Worm (Caenorhabditis elegans) whole organism, L2 larva: Measurements from ENCODE around the gene F14D7.12.

Experiments
- C34F6.9 ChIP-seq: fragments of 150-350 bp; optimal IDR thresholded peaks from 2 replicates; lab custom pipeline; 2014; ENCODE audit warnings: missing biosample characterization, missing genetic modification characterization
- R02D3.7 ChIP-seq: fragments of 150-350 bp; optimal IDR thresholded peaks from 2 replicates; lab custom pipeline; 2014; ENCODE audit warnings: missing biosample characterization, missing genetic modification characterization
- Y55F3AM.14 ChIP-seq: fragments of 200-800 bp; sonication (Bioruptor generic); optimal IDR thresholded peaks from 2 replicates; lab custom pipeline; 2018; ENCODE audit warnings: mild to moderate bottlenecking, missing genetic modification characterization, missing compliant biosample characterization
- ZK546.5 ChIP-seq: sonication (generic microtip); optimal IDR thresholded peaks from 2 replicates; lab custom pipeline; 2017; ENCODE audit warnings: missing biosample characterization, missing genetic modification characterization
- alr-1 ChIP-seq: fragments of 150-350 bp; optimal IDR thresholded peaks from 2 replicates; lab custom pipeline; 2014; ENCODE audit warnings: missing biosample characterization, missing genetic modification characterization
- aly-2 ChIP-seq: fragments of 150-350 bp; optimal IDR thresholded peaks from 2 replicates; lab custom pipeline; 2014; ENCODE audit warnings: missing biosample characterization, missing genetic modification characterization
- ama-1 ChIP-seq: fragments of 150-350 bp; optimal IDR thresholded peaks from 2 replicates; lab custom pipeline; 2018; ENCODE audit warnings: inconsistent platforms
- blmp-1 ChIP-seq: sonication (generic microtip); optimal IDR thresholded peaks from 2 replicates; lab custom pipeline; 2017; ENCODE audit warnings: missing genetic modification characterization, mild to moderate bottlenecking, missing compliant biosample characterization, antibody characterized with exemption, moderate library complexity; ENCODE audit not compliant: insufficient read depth
- ceh-82 ChIP-seq: fragments of 150-350 bp; optimal IDR thresholded peaks from 2 replicates; lab custom pipeline; 2014; ENCODE audit warnings: missing biosample characterization, missing genetic modification characterization
- crh-2 ChIP-seq: sonication (generic microtip); optimal IDR thresholded peaks from 2 replicates; lab custom pipeline; 2017; ENCODE audit warnings: missing biosample characterization, missing genetic modification characterization
- egl-27 ChIP-seq: sonication (generic microtip); optimal IDR thresholded peaks from 3 replicates; lab custom pipeline; 2017; ENCODE audit warnings: missing biosample characterization, missing genetic modification reagents, missing genetic modification characterization
- elt-3 ChIP-seq: sonication (generic microtip); optimal IDR thresholded peaks from 2 replicates; lab custom pipeline; 2017; ENCODE audit warnings: missing biosample characterization, missing genetic modification characterization
- fos-1 ChIP-seq: fragments of 150-350 bp; optimal IDR thresholded peaks from 2 replicates; lab custom pipeline; 2014; ENCODE audit warnings: missing biosample characterization, missing genetic modification characterization
- lin-39 ChIP-seq: fragments of 150-350 bp; optimal IDR thresholded peaks from 2 replicates; lab custom pipeline; 2014; ENCODE audit warnings: missing biosample characterization, missing genetic modification reagents, missing genetic modification characterization
- lsy-2 ChIP-seq, 2 experiments: fragments of 150-350 bp in 1 of 2; sonication (generic microtip) in 1 of 2; optimal IDR thresholded peaks; 2 replicates each; lab custom pipeline; 2014 to 2017; ENCODE audit warnings: missing biosample characterization in 2 of 2, missing genetic modification characterization in 2 of 2
- mbf-1 ChIP-seq: sonication (generic microtip); optimal IDR thresholded peaks from 2 replicates; lab custom pipeline; 2017; ENCODE audit warnings: missing biosample characterization, missing genetic modification characterization
- mdl-1 ChIP-seq, 2 experiments: fragments of 150-350 bp in 1 of 2; sonication (generic microtip) in 1 of 2; optimal IDR thresholded peaks; 2 replicates each; lab custom pipeline; 2017; ENCODE audit warnings: missing biosample characterization in 2 of 2, missing genetic modification characterization in 2 of 2
- nhr-10 ChIP-seq: sonication (generic microtip); optimal IDR thresholded peaks from 2 replicates; lab custom pipeline; 2017; ENCODE audit warnings: missing biosample characterization, missing genetic modification characterization
- nhr-11 ChIP-seq: fragments of 150-350 bp; optimal IDR thresholded peaks from 2 replicates; lab custom pipeline; 2014; ENCODE audit warnings: missing biosample characterization, missing genetic modification characterization
- nhr-12 ChIP-seq: fragments of 150-350 bp; optimal IDR thresholded peaks from 2 replicates; lab custom pipeline; 2014; ENCODE audit warnings: missing biosample characterization, missing genetic modification characterization
- nhr-23 ChIP-seq: fragments of 150-350 bp; optimal IDR thresholded peaks from 2 replicates; lab custom pipeline; 2014; ENCODE audit warnings: missing biosample characterization, missing genetic modification reagents, missing genetic modification characterization
- nhr-77 ChIP-seq: fragments of 150-350 bp; optimal IDR thresholded peaks from 2 replicates; lab custom pipeline; 2014; ENCODE audit warnings: missing biosample characterization, missing genetic modification characterization
- sem-4 ChIP-seq: fragments of 150-350 bp; optimal IDR thresholded peaks from 2 replicates; lab custom pipeline; 2014; ENCODE audit warnings: missing biosample characterization, missing genetic modification reagents, missing genetic modification characterization
- sma-3 ChIP-seq: sonication (generic microtip); optimal IDR thresholded peaks from 2 replicates; lab custom pipeline; 2016; ENCODE audit warnings: missing genetic modification reagents, missing genetic modification characterization, missing compliant biosample characterization
- unc-39 ChIP-seq: fragments of 150-350 bp; optimal IDR thresholded peaks from 2 replicates; lab custom pipeline; 2014; ENCODE audit warnings: missing biosample characterization, missing genetic modification characterization
- zag-1 ChIP-seq: fragments of 150-350 bp; optimal IDR thresholded peaks from 2 replicates; lab custom pipeline; 2014; ENCODE audit warnings: missing biosample characterization, missing genetic modification characterization
- ztf-1 ChIP-seq: fragments of 200-800 bp; sonication (Bioruptor generic); conservative IDR thresholded peaks from 2 replicates; pipeline ENCODE4 v1.3.6; 2022; ENCODE audit warnings: missing genetic modification characterization, missing compliant biosample characterization
- ztf-11 ChIP-seq: sonication (generic microtip); optimal IDR thresholded peaks from 2 replicates; lab custom pipeline; 2017; ENCODE audit warnings: missing biosample characterization, missing genetic modification characterization
- ztf-4 ChIP-seq: fragments of 150-350 bp; optimal IDR thresholded peaks from 2 replicates; lab custom pipeline; 2014; ENCODE audit warnings: missing biosample characterization, missing genetic modification characterization

Gene F14D7.12

DNA sequence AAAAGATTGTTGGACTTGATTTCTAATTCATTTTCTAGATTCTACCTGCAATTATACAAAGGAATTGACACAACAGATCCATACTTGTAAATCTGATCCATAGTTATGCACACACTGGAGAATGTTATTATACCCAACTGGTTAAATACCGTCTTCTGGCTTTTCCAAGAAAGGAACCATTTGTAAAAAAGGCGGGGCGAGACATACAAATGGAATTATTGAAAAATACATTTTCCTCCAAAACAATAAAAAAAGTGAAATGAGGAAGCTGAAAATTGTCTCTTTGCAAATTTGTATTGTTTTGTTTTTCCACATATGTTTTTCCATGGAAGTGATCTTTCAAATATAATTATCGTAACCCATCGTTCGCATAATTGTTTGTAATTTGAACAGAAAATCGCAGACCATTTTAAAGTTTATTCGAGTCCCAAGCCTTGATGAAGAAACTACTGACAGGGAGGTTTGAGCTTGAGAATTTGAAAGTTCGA is 17.5 kb upstream of the F14D7.12 start, which contains the start of the genes srt-74 and F40G12.9:
Gene srt-74 (minus strand): TSS at position 101 of the 488 bp plus-strand sequence.
Gene F40G12.9 (plus strand): TSS at position 438 of the 488 bp plus-strand sequence.
- TF ChIP-seq aly-2 (tag; lab: Kevin White, UChicago), result no peak
- TF ChIP-seq ztf-1 (GFP tag; lab: Robert Waterston, UW), result no peak
- no peak for TF ChIP-seq R02D3.7 (tag; lab: Kevin White, UChicago)
- no peak for TF ChIP-seq crh-2 (tag; lab: Kevin White, UChicago)
- TF ChIP-seq sma-3 (GFP tag; lab: Kevin White, UChicago), result no peak
- no peak for TF ChIP-seq alr-1 (tag; lab: Kevin White, UChicago)
- no peak for TF ChIP-seq mdl-1 (tag; optimal IDR thresholded peaks at IDR 0.05; lab: Kevin White, UChicago)
- TF ChIP-seq fos-1 (tag; lab: Kevin White, UChicago), result no peak
- TF ChIP-seq unc-39 (tag; lab: Kevin White, UChicago), result no peak
- TF ChIP-seq nhr-12, result no peak
- no peak for TF ChIP-seq C34F6.9
- TF ChIP-seq zag-1 (tag; lab: Kevin White, UChicago), result no peak
- TF ChIP-seq blmp-1 (tag; lab: Kevin White, UChicago), result no peak

DNA sequence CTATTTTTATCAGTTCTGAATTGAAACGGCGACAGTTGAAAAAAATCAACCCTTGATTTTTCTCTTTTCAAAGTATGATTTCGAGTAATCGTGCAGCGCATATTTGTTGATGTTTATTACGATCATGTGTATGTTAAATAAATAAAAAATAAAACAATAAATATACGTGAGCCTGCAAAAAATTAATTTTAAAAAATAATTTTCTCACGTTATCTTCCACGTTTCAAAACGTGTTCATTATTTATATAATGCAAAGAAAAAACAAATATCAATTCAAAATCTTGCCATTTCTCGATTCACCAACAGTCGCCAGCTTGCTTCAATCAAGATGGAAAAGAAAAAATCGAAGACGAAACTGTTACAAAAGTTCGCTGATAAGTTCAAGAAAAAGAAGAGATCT is 16.6 kb upstream of the F14D7.12 start, which contains the start of gene F40G12.10:
Gene F40G12.10 (plus strand): TSS at position 301 of the 400 bp plus-strand sequence.
- no peak for TF ChIP-seq R02D3.7 (tag; lab: Kevin White, UChicago)
- no peak for TF ChIP-seq lin-39
- no peak for TF ChIP-seq ZK546.5 (tag; lab: Kevin White, UChicago)
- TF ChIP-seq, all 48 proteins: peak for 0

DNA sequence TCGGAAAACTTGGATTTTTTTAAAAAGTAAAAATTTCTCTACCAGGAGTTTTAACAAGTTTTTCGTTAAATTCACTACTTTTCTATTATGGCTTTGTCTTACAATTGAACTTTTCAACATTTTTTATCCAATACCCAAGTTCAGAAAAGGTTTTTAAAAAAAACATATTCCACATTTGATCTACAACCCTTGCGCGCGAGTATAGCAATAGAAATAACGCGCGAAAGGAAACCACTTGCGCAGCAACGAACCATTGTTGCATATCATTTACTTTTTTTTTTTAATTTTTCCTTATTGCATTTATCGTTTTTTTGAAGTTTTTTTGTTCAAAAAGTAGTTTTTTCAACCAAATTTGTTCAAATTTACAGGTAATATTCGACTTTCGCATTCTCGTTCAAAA is 14.0 kb upstream of the F14D7.12 start, which contains the start of gene F40G12.11:
Gene F40G12.11 (plus strand): TSS at position 369 of the 400 bp plus-strand sequence.
- TF ChIP-seq nhr-77 (tag; lab: Kevin White, UChicago) (no peak), egl-27 (tag; lab: Kevin White, UChicago) (no peak), C34F6.9 (no peak), ceh-82 (tag; lab: Kevin White, UChicago) (no peak), nhr-12 (no peak), fos-1 (tag; lab: Kevin White, UChicago) (no peak), nhr-11 (no peak), ZK546.5 (tag; lab: Kevin White, UChicago) (no peak), ama-1 (lab: Kevin White, UChicago) (no peak)

DNA sequence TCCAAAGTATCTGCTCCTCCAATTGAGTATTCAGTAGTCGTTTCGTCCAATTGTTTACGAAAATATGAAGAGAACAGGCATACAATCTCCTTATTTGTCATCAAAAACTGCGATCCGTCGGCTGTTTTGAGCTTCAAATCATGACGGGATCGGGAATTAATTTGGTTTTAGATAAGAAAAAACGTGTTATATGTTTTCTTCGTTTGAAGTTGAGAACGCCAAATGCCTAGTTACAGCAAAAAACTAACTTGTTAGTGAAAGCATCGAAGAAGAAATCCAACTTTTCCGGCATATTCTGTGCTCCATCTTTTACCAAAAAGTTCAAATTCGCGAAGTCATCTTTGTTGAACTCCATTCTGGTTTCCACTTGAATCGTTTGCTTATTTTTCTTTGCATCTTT is 10.5 kb upstream of the F14D7.12 start, which contains the start of gene F14D7.1:
Gene F14D7.1 (minus strand): TSS at position 101 of the 400 bp plus-strand sequence.
- TF ChIP-seq lsy-2 (tag; optimal IDR thresholded peaks at IDR 0.05; lab: Kevin White, UChicago) (no peak), R02D3.7 (tag; lab: Kevin White, UChicago) (no peak)

DNA sequence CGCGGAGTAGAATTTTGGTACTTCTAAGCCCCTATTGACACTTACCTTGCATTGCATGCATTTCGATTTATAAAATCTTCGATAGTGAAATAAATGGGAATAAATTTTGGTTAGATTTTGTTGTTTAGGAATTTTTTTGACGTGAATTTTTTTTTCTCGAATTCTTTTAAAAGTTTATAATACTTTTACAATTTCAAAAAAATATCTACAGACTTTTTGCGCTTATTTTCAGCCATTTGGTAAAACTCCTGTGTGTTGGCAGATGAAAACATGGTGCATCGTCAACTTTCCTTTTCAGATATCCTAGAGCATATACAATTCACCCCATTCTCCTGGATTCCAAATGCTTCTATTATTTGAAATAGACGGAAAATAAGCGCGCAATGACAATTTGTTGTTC is 9.2 kb upstream of the F14D7.12 start, which contains the start of gene F14D7.18:
Gene F14D7.18 (minus strand): TSS at position 101 of the 400 bp plus-strand sequence.
- TF ChIP-seq nhr-10 (tag; lab: Kevin White, UChicago) (no peak), crh-2 (tag; lab: Kevin White, UChicago) (no peak), Y55F3AM.14 (GFP tag; lab: Kevin White, UChicago) (no peak), ztf-11 (tag; lab: Kevin White, UChicago) (no peak), nhr-23 (no peak), blmp-1 (tag; lab: Kevin White, UChicago) (no peak), egl-27 (tag; lab: Kevin White, UChicago) (no peak)

DNA sequence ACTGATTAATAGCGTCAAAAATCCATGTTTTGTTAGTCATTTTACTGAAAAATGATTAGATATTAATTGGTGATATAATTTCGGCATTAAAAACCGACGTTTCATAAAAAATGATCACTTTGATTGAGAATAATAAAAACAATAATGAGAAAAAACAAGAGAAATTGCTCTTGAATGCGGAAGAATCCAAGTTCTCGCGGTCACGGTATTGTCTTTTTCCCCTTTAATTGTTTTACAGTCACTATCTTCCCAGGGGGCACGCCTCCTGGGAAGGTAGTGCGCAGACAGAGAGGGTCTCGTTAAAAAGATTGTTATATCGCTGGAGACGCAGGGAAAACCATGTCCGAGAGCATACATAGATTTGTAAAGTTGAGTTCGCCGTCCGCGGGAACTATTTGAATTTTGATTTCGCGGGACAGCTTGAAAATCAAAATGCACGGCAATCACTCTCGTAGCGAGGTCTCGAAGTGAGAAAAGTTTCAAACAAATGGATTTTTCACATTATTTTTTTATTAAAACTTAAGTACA is 6.1 kb upstream of the F14D7.12 start, which contains the start of gene F14D7.2:
Gene F14D7.2 (minus strand): TSS at position 51 of the 528 bp plus-strand sequence.
- TF ChIP-seq nhr-77 (tag; lab: Kevin White, UChicago), result no peak
- no peak for TF ChIP-seq sem-4
- no peak for TF ChIP-seq mdl-1 (tag; optimal IDR thresholded peaks at IDR 0.05; lab: Kevin White, UChicago)
- no peak for TF ChIP-seq nhr-23
- no peak for TF ChIP-seq nhr-11
- TF ChIP-seq nhr-10 (tag; lab: Kevin White, UChicago), result no peak
- no peak for TF ChIP-seq alr-1 (tag; lab: Kevin White, UChicago)
- TF ChIP-seq ZK546.5 (tag; lab: Kevin White, UChicago), result no peak
- no peak for TF ChIP-seq fos-1 (tag; lab: Kevin White, UChicago)
- no peak for TF ChIP-seq sma-3 (GFP tag; lab: Kevin White, UChicago)
- no peak for TF ChIP-seq R02D3.7 (tag; lab: Kevin White, UChicago)
- no peak for TF ChIP-seq ztf-11 (tag; lab: Kevin White, UChicago)
- TF ChIP-seq ztf-4 (tag; lab: Kevin White, UChicago), result no peak
- no peak for TF ChIP-seq mbf-1 (tag; lab: Kevin White, UChicago)
- TF ChIP-seq elt-3 (tag; lab: Kevin White, UChicago), result no peak
- no peak for TF ChIP-seq ama-1 (lab: Kevin White, UChicago)
- TF ChIP-seq aly-2 (tag; lab: Kevin White, UChicago), result no peak
- no peak for TF ChIP-seq C34F6.9
- TF ChIP-seq, all 48 proteins: peak for 0
